Worm (Caenorhabditis elegans) whole organism, L2 larva: Measurements from ENCODE around the gene C49C3.9.
"Not testable (repeated sequence)": the region's sequence is repeated elsewhere in the genome, so short reads cannot be mapped to it uniquely, and the experiment has no call there.

Experiments used
- C34F6.9 ChIP-seq: fragments of 150-350 bp; optimal IDR thresholded peaks from 2 replicates; lab custom pipeline; 2014; ENCODE audit warnings: missing biosample characterization, missing genetic modification characterization
- F13H6.1 ChIP-seq: sonication (generic microtip); optimal IDR thresholded peaks from 2 replicates; lab custom pipeline; 2016; ENCODE audit warnings: missing genetic modification characterization, missing compliant biosample characterization
- R02D3.7 ChIP-seq: fragments of 150-350 bp; optimal IDR thresholded peaks from 2 replicates; lab custom pipeline; 2014; ENCODE audit warnings: missing biosample characterization, missing genetic modification characterization
- ZK546.5 ChIP-seq: sonication (generic microtip); optimal IDR thresholded peaks from 2 replicates; lab custom pipeline; 2017; ENCODE audit warnings: missing biosample characterization, missing genetic modification characterization
- elt-3 ChIP-seq: sonication (generic microtip); optimal IDR thresholded peaks from 2 replicates; lab custom pipeline; 2017; ENCODE audit warnings: missing biosample characterization, missing genetic modification characterization
- fos-1 ChIP-seq: fragments of 150-350 bp; optimal IDR thresholded peaks from 2 replicates; lab custom pipeline; 2014; ENCODE audit warnings: missing biosample characterization, missing genetic modification characterization
- mab-5 ChIP-seq: fragments of 150-350 bp; optimal IDR thresholded peaks from 2 replicates; lab custom pipeline; 2014; ENCODE audit warnings: missing biosample characterization, missing genetic modification characterization
- mdl-1 ChIP-seq, 2 experiments: fragments of 150-350 bp in 1 of 2; sonication (generic microtip) in 1 of 2; optimal IDR thresholded peaks; 2 replicates each; lab custom pipeline; 2017; ENCODE audit warnings: missing biosample characterization in 2 of 2, missing genetic modification characterization in 2 of 2
- nhr-12 ChIP-seq: fragments of 150-350 bp; optimal IDR thresholded peaks from 2 replicates; lab custom pipeline; 2014; ENCODE audit warnings: missing biosample characterization, missing genetic modification characterization
- nhr-129 ChIP-seq: fragments of 150-350 bp; optimal IDR thresholded peaks from 2 replicates; lab custom pipeline; 2014; ENCODE audit warnings: missing biosample characterization, missing genetic modification characterization
- nhr-21 ChIP-seq: fragments of 150-350 bp; optimal IDR thresholded peaks from 2 replicates; lab custom pipeline; 2014; ENCODE audit warnings: missing biosample characterization, missing genetic modification characterization
- nhr-23 ChIP-seq: fragments of 150-350 bp; optimal IDR thresholded peaks from 2 replicates; lab custom pipeline; 2014; ENCODE audit warnings: missing biosample characterization, missing genetic modification reagents, missing genetic modification characterization
- nhr-25 ChIP-seq: fragments of 150-350 bp; sonication (generic microtip); optimal IDR thresholded peaks from 3 replicates; lab custom pipeline; 2014; ENCODE audit warnings: missing biosample characterization, missing genetic modification characterization
- sem-4 ChIP-seq: fragments of 150-350 bp; optimal IDR thresholded peaks from 2 replicates; lab custom pipeline; 2014; ENCODE audit warnings: missing biosample characterization, missing genetic modification reagents, missing genetic modification characterization
- sma-3 ChIP-seq: sonication (generic microtip); optimal IDR thresholded peaks from 2 replicates; lab custom pipeline; 2016; ENCODE audit warnings: missing genetic modification reagents, missing genetic modification characterization, missing compliant biosample characterization
- sma-9 ChIP-seq, 2 experiments: fragments of 150-350 bp in 1 of 2; sonication (generic microtip) in 1 of 2; optimal IDR thresholded peaks; 2 replicates each; lab custom pipeline; 2014 to 2016; ENCODE audit warnings: missing genetic modification characterization in 2 of 2, mild to moderate bottlenecking in 1 of 2, missing biosample characterization in 1 of 2, missing compliant biosample characterization in 1 of 2, missing genetic modification reagents in 1 of 2, moderate library complexity in 1 of 2
- snpc-4 ChIP-seq: fragments of 150-350 bp; optimal IDR thresholded peaks from 2 replicates; lab custom pipeline; 2014; ENCODE audit warnings: missing biosample characterization, missing genetic modification characterization
- unc-39 ChIP-seq: fragments of 150-350 bp; optimal IDR thresholded peaks from 2 replicates; lab custom pipeline; 2014; ENCODE audit warnings: missing biosample characterization, missing genetic modification characterization
- unc-55 ChIP-seq: fragments of 150-350 bp; sonication (generic microtip); optimal IDR thresholded peaks from 3 replicates; lab custom pipeline; 2014; ENCODE audit warnings: missing biosample characterization, missing genetic modification reagents, missing genetic modification characterization
- ztf-1 ChIP-seq: fragments of 200-800 bp; sonication (Bioruptor generic); conservative IDR thresholded peaks from 2 replicates; pipeline ENCODE4 v1.3.6; 2022; ENCODE audit warnings: missing genetic modification characterization, missing compliant biosample characterization

The C49C3.9 gene

ce11 chrIV:17307223-17307622 is 34.9 kb downstream of the C49C3.9 start, which contains the start of gene T28F3.8:
TSS of gene T28F3.8 (minus strand) at chrIV:17307323.
- TF ChIP-seq F13H6.1, R02D3.7, nhr-25 (tag; lab: Kevin White, UChicago): not testable (repeated sequence)
- TF ChIP-seq, all 48 proteins: peak for 0; not testable (repeated sequence) for 48

- TF ChIP-seq mdl-1 (tag; optimal IDR thresholded peaks at IDR 0.05; lab: Kevin White, UChicago), result no peak
These were observed 40.2 kb downstream of the C49C3.9 start, which contains the start of gene ifta-2 for ce11 chrIV:17301933-17302332. TSS of gene ifta-2 (minus strand) at chrIV:17302033.

ce11 chrIV:17294489-17294888 is 47.6 kb downstream of the C49C3.9 start, which contains the start of gene T28F3.5:
TSS of gene T28F3.5 (plus strand) at chrIV:17294789.
- TF ChIP-seq nhr-21 (tag; lab: Kevin White, UChicago), result no peak
- no peak for TF ChIP-seq nhr-23 (tag; lab: Kevin White, UChicago)
- no peak for TF ChIP-seq elt-3 (tag; lab: Kevin White, UChicago)
- TF ChIP-seq ztf-1 (GFP tag; lab: Robert Waterston, UW), result no peak
- no peak for TF ChIP-seq sma-3
- TF ChIP-seq nhr-12 (tag; lab: Kevin White, UChicago), result no peak
- no peak for TF ChIP-seq sem-4 (tag; lab: Kevin White, UChicago)
- TF ChIP-seq mab-5 (tag; lab: Kevin White, UChicago), result no peak
- TF ChIP-seq F13H6.1 (tag; lab: Kevin White, UChicago), result no peak

- TF ChIP-seq unc-55 (GFP tag; lab: Kevin White, UChicago) (peak; percentile 72), sma-9 (GFP tag; optimal IDR thresholded peaks at IDR 0.05; lab: Kevin White, UChicago) (no peak), sma-9 (tag; optimal IDR thresholded peaks at IDR 0.05; lab: Kevin White, UChicago) (no peak), nhr-129 (tag; lab: Kevin White, UChicago) (peak; percentile 20), C34F6.9 (tag; lab: Kevin White, UChicago) (peak; percentile 69), snpc-4 (tag; lab: Kevin White, UChicago) (no peak)
These were observed 48.4 kb downstream of the C49C3.9 start for ce11 chrIV:17293679-17294078.

- TF ChIP-seq unc-55 (GFP tag; lab: Kevin White, UChicago), result peak; percentile 11
- TF ChIP-seq nhr-25 (tag; lab: Kevin White, UChicago), result no peak
These were observed 49.0 kb downstream of the C49C3.9 start for ce11 chrIV:17293068-17293467.

ce11 chrIV:17292350-17292749 is 49.8 kb downstream of the C49C3.9 start:
- TF ChIP-seq unc-39 (no peak), fos-1 (tag; lab: Kevin White, UChicago) (peak; percentile 23), nhr-129 (tag; lab: Kevin White, UChicago) (peak; percentile 43)

ce11 chrIV:17291629-17292199 is 50.4 kb downstream of the C49C3.9 start, which contains the start of the genes T28F3.11 and slc-17.4:
TSS of gene T28F3.11 (minus strand) at chrIV:17291679.
TSS of gene slc-17.4 (minus strand) at chrIV:17291733.
- TF ChIP-seq unc-55 (GFP tag; lab: Kevin White, UChicago) (peak; percentile 4), ZK546.5 (no peak)
